Fruit fly (Drosophila melanogaster) whole organism, embryonic: ENCODE results near the gene PIG-S.

ENCODE experiments used
- Abd-B ChIP-seq: fragments of 200-800 bp; sonication (Bioruptor generic); optimal IDR thresholded peaks from 2 replicates; lab custom pipeline; 2018; ENCODE audit warnings: missing biosample characterization, mild to moderate bottlenecking, missing genetic modification characterization, moderate library complexity
- Asciz ChIP-seq: fragments of 200-800 bp; sonication (Bioruptor generic); optimal IDR thresholded peaks from 2 replicates; lab custom pipeline; 2017; ENCODE audit warnings: missing biosample characterization, mild to moderate bottlenecking, missing genetic modification characterization, missing genetic modification reagents
- Atf-2 ChIP-seq: fragments of 200-800 bp; sonication (Bioruptor generic); optimal IDR thresholded peaks from 2 replicates; lab custom pipeline; 2016; ENCODE audit warnings: missing biosample characterization, missing genetic modification characterization
- CG1024 ChIP-seq: fragments of 200-800 bp; sonication (Bioruptor generic); IDR thresholded peaks from 2 replicates; pipeline ENCODE4 v1.3.6; 2022; ENCODE audit warnings: missing biosample characterization, missing genetic modification characterization
- CG10462 ChIP-seq: fragments of 200-800 bp; sonication (Bioruptor generic); optimal IDR thresholded peaks from 2 replicates; lab custom pipeline; 2016; ENCODE audit warnings: missing biosample characterization, missing genetic modification characterization
- CG10959 ChIP-seq: fragments of 200-800 bp; sonication (Bioruptor generic); IDR thresholded peaks from 2 replicates; pipeline ENCODE4 v1.3.6; 2022; ENCODE audit warnings: missing biosample characterization, missing genetic modification characterization
- CG11560 ChIP-seq: fragments of 200-800 bp; sonication (Bioruptor generic); IDR thresholded peaks from 3 replicates; pipeline ENCODE4 v1.3.6; 2022; ENCODE audit warnings: missing biosample characterization, missing genetic modification characterization
- CG12236 ChIP-seq: fragments of 200-800 bp; sonication (Bioruptor generic); optimal IDR thresholded peaks from 2 replicates; lab custom pipeline; 2016; ENCODE audit warnings: missing biosample characterization, missing genetic modification characterization
- CG12299 ChIP-seq: fragments of 200-800 bp; sonication (Bioruptor generic); optimal IDR thresholded peaks from 2 replicates; lab custom pipeline; 2018; ENCODE audit warnings: missing biosample characterization, mild to moderate bottlenecking, missing genetic modification characterization
- CG1233 ChIP-seq: fragments of 200-800 bp; sonication (Bioruptor generic); optimal IDR thresholded peaks from 4 replicates; lab custom pipeline; 2018; ENCODE audit warnings: missing biosample characterization, mild to moderate bottlenecking, missing genetic modification characterization
- CG13775 ChIP-seq: fragments of 200-800 bp; sonication (Bioruptor generic); optimal IDR thresholded peaks from 3 replicates; lab custom pipeline; 2017; ENCODE audit warnings: missing biosample characterization, mild to moderate bottlenecking, missing genetic modification characterization
- CG14965 ChIP-seq: fragments of 200-800 bp; sonication (Bioruptor generic); optimal IDR thresholded peaks from 2 replicates; lab custom pipeline; 2016; ENCODE audit warnings: missing biosample characterization, missing genetic modification characterization, borderline replicate concordance
- CG15269 ChIP-seq: fragments of 200-800 bp; sonication (Bioruptor generic); optimal IDR thresholded peaks from 2 replicates; lab custom pipeline; 2018; ENCODE audit warnings: missing biosample characterization, mild to moderate bottlenecking, missing genetic modification characterization, moderate library complexity
- CG17361 ChIP-seq: fragments of 200-800 bp; sonication (Bioruptor generic); IDR thresholded peaks from 3 replicates; pipeline ENCODE4 v1.3.6; 2022; ENCODE audit warnings: missing biosample characterization, missing genetic modification characterization
- CG18764 ChIP-seq: fragments of 200-800 bp; sonication (Bioruptor generic); optimal IDR thresholded peaks from 3 replicates; lab custom pipeline; 2016; ENCODE audit warnings: missing biosample characterization, missing genetic modification characterization
- CG30020 ChIP-seq: fragments of 200-800 bp; optimal IDR thresholded peaks from 2 replicates; lab custom pipeline; 2019; ENCODE audit warnings: missing biosample characterization, mild to moderate bottlenecking, missing genetic modification characterization, moderate library complexity
- CG3065 ChIP-seq: fragments of 200-800 bp; sonication (Bioruptor generic); optimal IDR thresholded peaks from 2 replicates; lab custom pipeline; 2016; ENCODE audit warnings: missing biosample characterization, missing genetic modification characterization
- CG31224 ChIP-seq: fragments of 200-800 bp; sonication (Bioruptor generic); IDR thresholded peaks from 2 replicates; pipeline ENCODE4 v1.3.6; 2022; ENCODE audit warnings: missing biosample characterization, missing genetic modification characterization
- CG31441 ChIP-seq: fragments of 200-800 bp; sonication (Bioruptor generic); IDR thresholded peaks from 2 replicates; pipeline ENCODE4 v1.3.6; 2022; ENCODE audit warnings: missing biosample characterization, missing genetic modification characterization
- CG3995 ChIP-seq: fragments of 200-800 bp; sonication (Bioruptor generic); optimal IDR thresholded peaks from 3 replicates; lab custom pipeline; 2016; ENCODE audit warnings: missing biosample characterization, missing genetic modification characterization
- CG7357 ChIP-seq: fragments of 200-800 bp; sonication (Bioruptor generic); IDR thresholded peaks from 3 replicates; pipeline ENCODE4 v1.3.6; 2022; ENCODE audit warnings: missing biosample characterization, missing genetic modification characterization
- CG7839 ChIP-seq: fragments of 200-800 bp; sonication (Bioruptor generic); optimal IDR thresholded peaks from 3 replicates; lab custom pipeline; 2018; ENCODE audit warnings: missing biosample characterization, mild to moderate bottlenecking, missing genetic modification characterization, moderate library complexity
- Ets65A ChIP-seq: fragments of 200-800 bp; sonication (Bioruptor generic); peaks from one replicate; lab custom pipeline; 2016; ENCODE audit warnings: missing biosample characterization, missing genetic modification characterization
- H15 ChIP-seq: fragments of 200-800 bp; sonication (Bioruptor generic); IDR thresholded peaks from 3 replicates; pipeline ENCODE4 v1.3.6; 2022; ENCODE audit warnings: missing biosample characterization, missing genetic modification characterization
- HmgD ChIP-seq: fragments of 200-800 bp; sonication (Bioruptor generic); optimal IDR thresholded peaks from 3 replicates; lab custom pipeline; 2016; ENCODE audit warnings: missing biosample characterization, missing genetic modification characterization
- Kr ChIP-seq: fragments of 200-800 bp; sonication (Bioruptor generic); optimal IDR thresholded peaks from 2 replicates; lab custom pipeline; 2017; ENCODE audit warnings: missing biosample characterization, mild to moderate bottlenecking, missing genetic modification characterization
- Lhr ChIP-seq: fragments of 200-800 bp; sonication (Bioruptor generic); optimal IDR thresholded peaks from 3 replicates; lab custom pipeline; 2017; ENCODE audit warnings: mild to moderate bottlenecking, missing biosample characterization, missing genetic modification reagents, missing genetic modification characterization
- Meics ChIP-seq: fragments of 200-800 bp; sonication (Bioruptor generic); optimal IDR thresholded peaks from 2 replicates; lab custom pipeline; 2017; ENCODE audit warnings: missing biosample characterization, mild to moderate bottlenecking, missing genetic modification characterization
- NC2α ChIP-seq: fragments of 200-800 bp; sonication (Bioruptor generic); optimal IDR thresholded peaks from 2 replicates; lab custom pipeline; 2016; ENCODE audit warnings: missing biosample characterization, missing genetic modification characterization
- Oli ChIP-seq: fragments of 200-800 bp; sonication (Bioruptor generic); optimal IDR thresholded peaks from 2 replicates; lab custom pipeline; 2018; ENCODE audit warnings: missing biosample characterization, mild to moderate bottlenecking, missing genetic modification characterization, moderate library complexity
- Poxn ChIP-seq: fragments of 200-800 bp; sonication (Bioruptor generic); IDR thresholded peaks from 2 replicates; pipeline ENCODE4 v1.3.6; 2022; ENCODE audit warnings: missing biosample characterization, missing genetic modification characterization
- Rx ChIP-seq: fragments of 200-800 bp; sonication (Bioruptor generic); IDR thresholded peaks from 2 replicates; pipeline ENCODE4 v1.3.6; 2022; ENCODE audit warnings: missing biosample characterization, missing genetic modification characterization
- Sox102F ChIP-seq: fragments of 200-800 bp; sonication (Bioruptor generic); optimal IDR thresholded peaks from 2 replicates; lab custom pipeline; 2018; ENCODE audit warnings: missing biosample characterization, mild to moderate bottlenecking, missing genetic modification characterization, moderate library complexity
- Trl ChIP-seq, 3 experiments: fragments of >200 bp in 2 of 3; fragments of 200-800 bp in 1 of 3; sonication (Bioruptor generic) in 1 of 3; optimal IDR thresholded peaks; 2 replicates in 1 of 3; 3 replicates in 2 of 3; lab custom pipeline; 2016 to 2017; ENCODE audit warnings: missing biosample characterization in 1 of 3, missing genetic modification characterization in 1 of 3
- Xbp1 ChIP-seq: fragments of 200-800 bp; sonication (Bioruptor generic); optimal IDR thresholded peaks from 3 replicates; lab custom pipeline; 2016; ENCODE audit warnings: missing biosample characterization, mild to moderate bottlenecking, missing genetic modification characterization
- bcd ChIP-seq: fragments of 200-800 bp; sonication (Bioruptor generic); optimal IDR thresholded peaks from 2 replicates; lab custom pipeline; 2017; ENCODE audit warnings: missing biosample characterization, mild to moderate bottlenecking, missing genetic modification characterization
- bsh ChIP-seq, 2 experiments: fragments of 200-800 bp; sonication (Bioruptor generic); optimal IDR thresholded peaks; 2 replicates each; lab custom pipeline; 2017 to 2018; ENCODE audit warnings: mild to moderate bottlenecking in 2 of 2, missing biosample characterization in 2 of 2, missing genetic modification characterization in 2 of 2, moderate library complexity in 1 of 2
- crol ChIP-seq: fragments of 200-800 bp; sonication (Bioruptor generic); IDR thresholded peaks from 2 replicates; pipeline ENCODE4 v1.3.6; 2022; ENCODE audit warnings: missing biosample characterization, missing genetic modification characterization
- cwo ChIP-seq: fragments of 200-800 bp; sonication (Bioruptor generic); optimal IDR thresholded peaks from 3 replicates; lab custom pipeline; 2017; ENCODE audit warnings: missing biosample characterization, missing genetic modification characterization, mild to moderate bottlenecking, moderate library complexity, missing genetic modification reagents
- nmo ChIP-seq: fragments of 200-800 bp; sonication (Bioruptor generic); optimal IDR thresholded peaks from 2 replicates; lab custom pipeline; 2018; ENCODE audit warnings: missing biosample characterization, mild to moderate bottlenecking, missing genetic modification characterization, moderate library complexity
- odd ChIP-seq: fragments of 200-800 bp; sonication (Bioruptor generic); optimal IDR thresholded peaks from 2 replicates; lab custom pipeline; 2017; ENCODE audit warnings: missing biosample characterization, mild to moderate bottlenecking, missing genetic modification characterization
- otp ChIP-seq: fragments of 200-800 bp; sonication (Bioruptor generic); IDR thresholded peaks from 3 replicates; pipeline ENCODE4, ENCODE4 v1.3.6; 2022; ENCODE audit warnings: missing biosample characterization, missing genetic modification characterization
- pb ChIP-seq: fragments of 200-800 bp; sonication (Bioruptor generic); optimal IDR thresholded peaks from 3 replicates; lab custom pipeline; 2016; ENCODE audit warnings: missing biosample characterization, missing genetic modification characterization
- phol ChIP-seq: fragments of 200-800 bp; sonication (Bioruptor generic); optimal IDR thresholded peaks from 3 replicates; lab custom pipeline; 2018; ENCODE audit warnings: missing biosample characterization, mild to moderate bottlenecking, missing genetic modification characterization, moderate library complexity
- psq ChIP-seq: fragments of 200-800 bp; sonication (Bioruptor generic); optimal IDR thresholded peaks from 2 replicates; lab custom pipeline; 2017; ENCODE audit warnings: missing biosample characterization, missing genetic modification characterization
- trem ChIP-seq: fragments of 200-800 bp; optimal IDR thresholded peaks from 3 replicates; lab custom pipeline; 2019; ENCODE audit warnings: missing biosample characterization, mild to moderate bottlenecking, missing genetic modification characterization, moderate library complexity
- vvl ChIP-seq: fragments of 200-800 bp; sonication (Bioruptor generic); IDR thresholded peaks from 2 replicates; pipeline ENCODE4 v1.3.6; 2022; ENCODE audit warnings: missing biosample characterization, missing genetic modification characterization
- wek ChIP-seq: fragments of 200-800 bp; sonication (Bioruptor generic); optimal IDR thresholded peaks from 3 replicates; lab custom pipeline; 2018; ENCODE audit warnings: missing biosample characterization, mild to moderate bottlenecking, missing genetic modification characterization, moderate library complexity

Gene PIG-S

DNA sequence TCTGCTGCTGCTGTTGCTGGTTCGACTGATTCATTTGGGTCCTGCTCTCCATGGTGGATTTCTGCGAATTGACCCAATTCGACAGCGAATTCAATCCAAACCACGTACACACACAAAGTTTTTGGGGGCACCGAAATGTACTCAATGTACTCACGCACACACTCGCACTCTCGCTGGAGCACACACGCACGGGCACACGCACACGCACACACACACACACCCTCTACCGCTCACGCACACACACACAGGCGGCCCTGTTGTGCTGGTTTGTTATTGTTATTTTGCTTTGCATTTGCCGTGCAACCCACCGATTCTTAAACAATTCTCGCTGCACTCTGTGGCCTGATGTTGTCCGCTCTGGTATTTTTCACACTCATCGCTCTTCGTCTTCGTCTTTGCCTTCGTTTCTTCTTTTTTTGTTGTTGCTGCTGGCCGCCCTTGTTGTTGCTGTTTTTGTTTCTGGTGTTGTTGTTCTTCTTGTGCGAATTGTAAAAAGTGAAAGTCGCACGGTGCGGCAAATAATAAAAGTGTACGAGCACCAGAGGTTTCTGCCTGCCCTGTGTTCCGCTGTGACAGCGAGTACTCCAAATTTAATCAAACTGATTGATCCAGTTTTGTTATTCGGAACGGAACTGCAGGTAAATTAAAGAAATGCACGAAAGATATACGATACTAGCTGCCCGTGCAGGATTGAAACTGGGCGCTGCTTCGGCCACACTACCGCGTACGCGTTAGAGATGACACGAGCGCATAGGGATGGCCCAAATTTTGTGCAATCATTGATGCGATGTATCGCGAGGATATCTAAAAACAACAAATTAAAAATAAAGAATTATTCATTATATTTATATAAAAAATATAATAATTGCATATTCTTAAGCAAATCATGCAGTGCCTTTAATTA is 41.5 kb downstream of the PIG-S start, which contains the start of gene CG3744 (continued):
- TF ChIP-seq Poxn = peak; percentile 81
- TF ChIP-seq CG12299 (tag; lab: Kevin White, UChicago) = peak; percentile 86
- peak; percentile 23 for TF ChIP-seq CG3995 (GFP tag; lab: Kevin White, UChicago)
- peak; percentile 99 for TF ChIP-seq Ets65A (GFP tag; lab: Kevin White, UChicago)
- TF ChIP-seq CG31441 (GFP tag; lab: Robert Waterston, UW) = peak; percentile 89
- peak; percentile 92 for TF ChIP-seq Lhr (GFP tag; lab: Kevin White, UChicago)
- no peak for TF ChIP-seq CG14965
- peak; percentile 93 for TF ChIP-seq otp
- TF ChIP-seq NC2α (GFP tag; lab: Kevin White, UChicago) = peak; percentile 45
- TF ChIP-seq vvl (GFP tag; lab: Robert Waterston, UW) = peak; percentile 98
- TF ChIP-seq HmgD (GFP tag; lab: Kevin White, UChicago) = peak; percentile 18
- TF ChIP-seq pb = peak; percentile 62
- TF ChIP-seq odd (GFP tag; lab: Kevin White, UChicago) = peak; percentile 50
- peak; percentile 92 for TF ChIP-seq CG17361
- peak; percentile 88 for TF ChIP-seq CG10959
- TF ChIP-seq trem = peak; percentile 84
- TF ChIP-seq CG30020 (tag; lab: Kevin White, UChicago) = peak; percentile 72
- peak; percentile 72 for TF ChIP-seq CG11560 (tag; lab: Robert Waterston, UW)
- TF ChIP-seq H15 (GFP tag; lab: Robert Waterston, UW) = peak; percentile 93
- peak; percentile 91 for TF ChIP-seq CG1233 (GFP tag; lab: Kevin White, UChicago)
- peak; percentile 90 for TF ChIP-seq Sox102F (GFP tag; lab: Kevin White, UChicago)
- peak; percentile 90 for TF ChIP-seq CG15269 (tag; lab: Kevin White, UChicago)
- TF ChIP-seq Kr (GFP tag; lab: Kevin White, UChicago) = no peak
- no peak for TF ChIP-seq cwo (GFP tag; lab: Kevin White, UChicago)
- TF ChIP-seq CG1024 (GFP tag; lab: Robert Waterston, UW) = peak; percentile 85
- TF ChIP-seq phol (tag; lab: Kevin White, UChicago) = peak; percentile 90
- peak; percentile 94 for TF ChIP-seq Xbp1
- no peak for TF ChIP-seq CG12236 (GFP tag; lab: Kevin White, UChicago)
- peak; percentile 76 for TF ChIP-seq CG3065 (GFP tag; lab: Kevin White, UChicago)
- peak; percentile 87 for TF ChIP-seq CG31224
- peak; percentile 89 for TF ChIP-seq CG13775 (GFP tag; lab: Kevin White, UChicago)
- peak; percentile 91 for TF ChIP-seq bcd (GFP tag; lab: Kevin White, UChicago)
- TF ChIP-seq CG7357 (GFP tag; lab: Robert Waterston, UW) = peak; percentile 79
- TF ChIP-seq CG7839 (tag; lab: Kevin White, UChicago) = peak; percentile 92
- peak; percentile 70 for TF ChIP-seq psq (GFP tag; lab: Kevin White, UChicago)
- no peak for TF ChIP-seq Asciz (GFP tag; lab: Kevin White, UChicago)
- TF ChIP-seq CG18764 (GFP tag; lab: Kevin White, UChicago) = peak; percentile 81
- peak; percentile 79 for TF ChIP-seq CG10462 (GFP tag; lab: Kevin White, UChicago)
- peak; percentile 85 for TF ChIP-seq Abd-B
- peak; percentile 42 for TF ChIP-seq Atf-2 (GFP tag; lab: Kevin White, UChicago)
- peak in 1 of 2 experiments; percentile 57 for TF ChIP-seq Trl (optimal IDR thresholded peaks at IDR 0.05; lab: Kevin White, UChicago)
- peak; percentile 68 for TF ChIP-seq Trl (GFP tag; optimal IDR thresholded peaks at IDR 0.05; lab: Kevin White, UChicago)
- TF ChIP-seq Rx = peak; percentile 90
- peak; percentile 90 for TF ChIP-seq nmo (GFP tag; lab: Kevin White, UChicago)
- peak; percentile 93 for TF ChIP-seq Meics (GFP tag; lab: Kevin White, UChicago)
- TF ChIP-seq crol = peak; percentile 44; the same call in 1 of the 2 replicates
- peak; percentile 23 for TF ChIP-seq wek (GFP tag; lab: Kevin White, UChicago)
- TF ChIP-seq bsh (GFP tag; optimal IDR thresholded peaks at IDR 0.05; lab: Kevin White, UChicago) = peak; percentile 7 to 86
- TF ChIP-seq Oli = peak; percentile 84
